Fruit fly (Drosophila melanogaster): ENCODE data around the gene Uros1.

- no peak for TF ChIP-seq Myc (optimal IDR thresholded peaks at IDR 0.05)
- no peak for TF ChIP-seq ttk (optimal IDR thresholded peaks at IDR 0.05)
- TF ChIP-seq psq (optimal IDR thresholded peaks at IDR 0.05) = no peak
- no peak for TF ChIP-seq h (optimal IDR thresholded peaks at IDR 0.05)
- TF ChIP-seq insv (optimal IDR thresholded peaks at IDR 0.05) = no peak
Measured at dm6 chrX:8859517-8859916, 40.5 kb downstream of the Uros1 start.
